Worm (Caenorhabditis elegans) whole organism, L1 larva: ENCODE measurements around the gene apl-1.

Experiments
- C16A3.4 ChIP-seq: fragments of 150-350 bp; optimal IDR thresholded peaks from 2 replicates; lab custom pipeline; 2014; ENCODE audit warnings: missing biosample characterization, missing genetic modification characterization
- F16B12.6 ChIP-seq: fragments of 150-350 bp; optimal IDR thresholded peaks from 2 replicates; lab custom pipeline; 2014; ENCODE audit warnings: missing biosample characterization, missing genetic modification characterization
- Y116A8C.19 ChIP-seq: sonication (generic microtip); optimal IDR thresholded peaks from 2 replicates; lab custom pipeline; 2016; ENCODE audit warnings: missing compliant biosample characterization, missing genetic modification characterization, borderline replicate concordance
- aha-1 ChIP-seq: fragments of 150-350 bp; optimal IDR thresholded peaks from 2 replicates; lab custom pipeline; 2014; ENCODE audit warnings: missing biosample characterization, missing genetic modification characterization
- ama-1 ChIP-seq: fragments of 150-350 bp; optimal IDR thresholded peaks from 2 replicates; lab custom pipeline; 2014
- blmp-1 ChIP-seq: fragments of 150-350 bp; optimal IDR thresholded peaks from 2 replicates; lab custom pipeline; 2014; ENCODE audit warnings: missing biosample characterization, missing genetic modification characterization
- ceh-63 ChIP-seq: fragments of 200-800 bp; sonication (Bioruptor generic); optimal IDR thresholded peaks from 2 replicates; lab custom pipeline; 2018; ENCODE audit warnings: mild to moderate bottlenecking, missing genetic modification characterization, missing compliant biosample characterization
- ceh-8 ChIP-seq: fragments of 200-800 bp; sonication (Bioruptor generic); optimal IDR thresholded peaks from 2 replicates; lab custom pipeline; 2018; ENCODE audit warnings: mild to moderate bottlenecking, missing genetic modification characterization, moderate library complexity, missing compliant biosample characterization
- ceh-88 ChIP-seq: fragments of 200-800 bp; sonication (Bioruptor generic); IDR thresholded peaks from 2 replicates; pipeline ENCODE4 v1.3.6; 2022; ENCODE audit warnings: missing genetic modification characterization, missing compliant biosample characterization
- ceh-90 ChIP-seq: sonication (generic microtip); optimal IDR thresholded peaks from 2 replicates; lab custom pipeline; 2016; ENCODE audit warnings: missing genetic modification characterization, missing compliant biosample characterization
- ces-1 ChIP-seq: fragments of 150-350 bp; optimal IDR thresholded peaks from 2 replicates; lab custom pipeline; 2014; ENCODE audit warnings: missing biosample characterization, missing genetic modification reagents, missing genetic modification characterization
- dpl-1 ChIP-seq, 3 experiments: fragments of 150-350 bp in 2 of 3; sonication (generic microtip) in 1 of 3; optimal IDR thresholded peaks; 2 replicates each; lab custom pipeline; 2014 to 2017; ENCODE audit warnings: missing biosample characterization in 3 of 3, missing genetic modification characterization in 3 of 3, missing genetic modification reagents in 3 of 3
- efl-1 ChIP-seq, 4 experiments: fragments of 150-350 bp; optimal IDR thresholded peaks in 3 of 4; peaks in 1 of 4; 1 replicate in 1 of 4; 2 replicates in 3 of 4; lab custom pipeline; 2014; ENCODE audit warnings: missing biosample characterization in 2 of 4, missing genetic modification characterization in 2 of 4, missing genetic modification reagents in 2 of 4
- egl-13 ChIP-seq: sonication (generic microtip); optimal IDR thresholded peaks from 2 replicates; lab custom pipeline; 2016; ENCODE audit warnings: missing genotype, missing genetic modification reagents, missing genetic modification characterization, missing compliant biosample characterization
- egl-27 ChIP-seq, 2 experiments: fragments of 150-350 bp in 1 of 2; sonication (generic microtip); optimal IDR thresholded peaks; 3 replicates each; lab custom pipeline; 2017 to 2018; ENCODE audit warnings: missing biosample characterization in 2 of 2, missing genetic modification characterization in 2 of 2, missing genetic modification reagents in 2 of 2
- ets-5 ChIP-seq: fragments of 200-800 bp; sonication (Bioruptor generic); IDR thresholded peaks from 2 replicates; pipeline ENCODE4 v1.3.6; 2022; ENCODE audit warnings: missing genetic modification characterization, missing compliant biosample characterization
- fkh-4 ChIP-seq: sonication (generic microtip); optimal IDR thresholded peaks from 2 replicates; lab custom pipeline; 2016; ENCODE audit warnings: missing compliant biosample characterization, missing genetic modification characterization, borderline replicate concordance
- fkh-8 ChIP-seq: sonication (generic microtip); optimal IDR thresholded peaks from 2 replicates; lab custom pipeline; 2016; ENCODE audit warnings: mild to moderate bottlenecking, missing genetic modification characterization, missing compliant biosample characterization
- fos-1 ChIP-seq: fragments of 150-350 bp; optimal IDR thresholded peaks from 2 replicates; lab custom pipeline; 2014; ENCODE audit warnings: missing biosample characterization, missing genetic modification characterization
- grh-1 ChIP-seq: fragments of 200-800 bp; sonication (Bioruptor generic); IDR thresholded peaks from 2 replicates; pipeline ENCODE4 v1.3.6; 2022; ENCODE audit warnings: missing genetic modification reagents, missing genetic modification characterization, missing compliant biosample characterization
- hlh-4 ChIP-seq: sonication (generic microtip); optimal IDR thresholded peaks from 2 replicates; lab custom pipeline; 2016; ENCODE audit warnings: mild to moderate bottlenecking, missing genetic modification characterization, missing compliant biosample characterization
- hpl-2 ChIP-seq: fragments of 150-350 bp; optimal IDR thresholded peaks from 2 replicates; lab custom pipeline; 2014; ENCODE audit warnings: missing biosample characterization, missing genetic modification reagents, missing genetic modification characterization
- irx-1 ChIP-seq: sonication (generic microtip); optimal IDR thresholded peaks from 2 replicates; lab custom pipeline; 2016; ENCODE audit warnings: missing genetic modification characterization, missing compliant biosample characterization
- jun-1 ChIP-seq: fragments of 150-350 bp; optimal IDR thresholded peaks from 2 replicates; lab custom pipeline; 2014; ENCODE audit warnings: missing biosample characterization, missing genetic modification reagents, missing genetic modification characterization
- lin-14 ChIP-seq: fragments of 200-800 bp; sonication (Bioruptor generic); optimal IDR thresholded peaks from 2 replicates; lab custom pipeline; 2018; ENCODE audit warnings: mild to moderate bottlenecking, missing genetic modification characterization, moderate library complexity, missing compliant biosample characterization
- lin-15B ChIP-seq: fragments of 150-350 bp; sonication (generic microtip); optimal IDR thresholded peaks from 3 replicates; lab custom pipeline; 2014; ENCODE audit warnings: missing biosample characterization, missing genetic modification characterization
- lin-35 ChIP-seq, 2 experiments: fragments of 150-350 bp; optimal IDR thresholded peaks; 2 replicates each; lab custom pipeline; 2014; ENCODE audit warnings: missing biosample characterization in 2 of 2, missing genetic modification characterization in 2 of 2, missing genetic modification reagents in 2 of 2
- mab-9 ChIP-seq: fragments of 200-800 bp; sonication (Bioruptor generic); IDR thresholded peaks from 2 replicates; pipeline ENCODE4 v1.3.6; 2022; ENCODE audit warnings: missing genetic modification reagents, missing genetic modification characterization, missing compliant biosample characterization
- mef-2 ChIP-seq: fragments of 150-350 bp; optimal IDR thresholded peaks from 2 replicates; lab custom pipeline; 2014; ENCODE audit warnings: missing biosample characterization, missing genetic modification characterization
- nhr-12 ChIP-seq: sonication (generic microtip); optimal IDR thresholded peaks from 2 replicates; lab custom pipeline; 2017; ENCODE audit warnings: missing biosample characterization, missing genetic modification characterization
- nhr-19 ChIP-seq: fragments of 200-800 bp; sonication (Bioruptor generic); conservative IDR thresholded peaks from 2 replicates; pipeline ENCODE4 v1.3.6; 2022; ENCODE audit warnings: missing genetic modification characterization, missing compliant biosample characterization
- nhr-20 ChIP-seq: sonication (generic microtip); optimal IDR thresholded peaks from 2 replicates; lab custom pipeline; 2016; ENCODE audit warnings: mild to moderate bottlenecking, missing genetic modification characterization, missing compliant biosample characterization
- nhr-47 ChIP-seq: sonication (generic microtip); optimal IDR thresholded peaks from 2 replicates; lab custom pipeline; 2016; ENCODE audit warnings: mild to moderate bottlenecking, missing genetic modification characterization, moderate library complexity, missing compliant biosample characterization
- nhr-77 ChIP-seq: fragments of 150-350 bp; optimal IDR thresholded peaks from 2 replicates; lab custom pipeline; 2014; ENCODE audit warnings: missing biosample characterization, missing genetic modification characterization
- nhr-84 ChIP-seq: sonication (generic microtip); optimal IDR thresholded peaks from 2 replicates; lab custom pipeline; 2017; ENCODE audit warnings: missing biosample characterization, missing genetic modification characterization
- nhr-85 ChIP-seq: sonication (generic microtip); peaks from one replicate; lab custom pipeline; 2016; ENCODE audit warnings: missing genetic modification characterization, inconsistent platforms, missing compliant biosample characterization
- nhr-90 ChIP-seq: sonication (generic microtip); optimal IDR thresholded peaks from 2 replicates; lab custom pipeline; 2016; ENCODE audit warnings: mild to moderate bottlenecking, missing genetic modification characterization, missing compliant biosample characterization; ENCODE audit not compliant: poor library complexity
- pag-3 ChIP-seq: sonication (generic microtip); optimal IDR thresholded peaks from 2 replicates; lab custom pipeline; 2017; ENCODE audit warnings: missing genetic modification characterization, mild to moderate bottlenecking, missing compliant biosample characterization, antibody characterized with exemption, borderline replicate concordance; ENCODE audit not compliant: insufficient read depth
- snpc-4 ChIP-seq: fragments of 150-350 bp; optimal IDR thresholded peaks from 2 replicates; lab custom pipeline; 2014; ENCODE audit warnings: missing biosample characterization, missing genetic modification characterization
- snu-23 ChIP-seq: sonication (generic microtip); optimal IDR thresholded peaks from 2 replicates; lab custom pipeline; 2016; ENCODE audit warnings: missing genetic modification characterization, missing compliant biosample characterization
- sox-4 ChIP-seq: sonication (generic microtip); optimal IDR thresholded peaks from 2 replicates; lab custom pipeline; 2016; ENCODE audit warnings: missing genetic modification characterization, missing compliant biosample characterization
- sup-37 ChIP-seq: fragments of 200-800 bp; sonication (Bioruptor generic); optimal IDR thresholded peaks from 2 replicates; lab custom pipeline; 2018; ENCODE audit warnings: mild to moderate bottlenecking, missing genetic modification characterization, missing compliant biosample characterization
- swsn-7 ChIP-seq: sonication (generic microtip); optimal IDR thresholded peaks from 2 replicates; lab custom pipeline; 2016; ENCODE audit warnings: missing genetic modification characterization, missing compliant biosample characterization
- tbx-2 ChIP-seq: sonication (generic microtip); optimal IDR thresholded peaks from 2 replicates; lab custom pipeline; 2016; ENCODE audit warnings: missing genetic modification characterization, missing compliant biosample characterization
- unc-130 ChIP-seq: fragments of 150-350 bp; optimal IDR thresholded peaks from 2 replicates; lab custom pipeline; 2017; ENCODE audit warnings: missing biosample characterization, missing genetic modification characterization, inconsistent platforms
- unc-86 ChIP-seq: sonication (generic microtip); optimal IDR thresholded peaks from 2 replicates; lab custom pipeline; 2016; ENCODE audit warnings: missing genetic modification characterization, missing compliant biosample characterization
- unc-98 ChIP-seq: fragments of 200-800 bp; sonication (Bioruptor generic); IDR thresholded peaks from 2 replicates; pipeline ENCODE4 v1.3.6; 2022; ENCODE audit warnings: missing genetic modification characterization, missing compliant biosample characterization
- xbp-1 ChIP-seq: sonication (generic microtip); optimal IDR thresholded peaks from 2 replicates; lab custom pipeline; 2016; ENCODE audit warnings: missing genetic modification characterization, missing compliant biosample characterization
- zag-1 ChIP-seq: fragments of 150-350 bp; optimal IDR thresholded peaks from 2 replicates; lab custom pipeline; 2014; ENCODE audit warnings: missing biosample characterization, missing genetic modification characterization
- zip-4 ChIP-seq: fragments of 200-800 bp; sonication (Bioruptor generic); optimal IDR thresholded peaks from 2 replicates; lab custom pipeline; 2018; ENCODE audit warnings: mild to moderate bottlenecking, missing genetic modification characterization, moderate library complexity, missing compliant biosample characterization
- ztf-11 ChIP-seq, 2 experiments: sonication (generic microtip); optimal IDR thresholded peaks; 2 replicates each; lab custom pipeline; 2016 to 2017; ENCODE audit warnings: missing genetic modification characterization in 2 of 2, missing biosample characterization in 1 of 2, missing compliant biosample characterization in 1 of 2
- ztf-4 ChIP-seq: fragments of 150-350 bp; optimal IDR thresholded peaks from 2 replicates; lab custom pipeline; 2014; ENCODE audit warnings: missing biosample characterization, missing genetic modification characterization

apl-1 gene

ce11 chrX:5085465-5085864 is 31.2 kb downstream of the apl-1 start (continued):
- TF ChIP-seq fkh-4 (no peak), grh-1 (GFP tag; lab: Robert Waterston, UW) (peak; percentile 11; the same call in 1 of the 2 replicates), unc-130 (tag; lab: Kevin White, UChicago) (peak; percentile 48), irx-1 (peak; percentile 70), nhr-12 (no peak), nhr-85 (tag; lab: Kevin White, UChicago) (peak; percentile 80), hpl-2 (GFP tag; lab: Kevin White, UChicago) (no peak), pag-3 (tag; lab: Kevin White, UChicago) (peak; percentile 56), efl-1 (optimal IDR thresholded peaks at IDR 0.05; lab: Kevin White, UChicago) (peak; percentile 25 to 42), efl-1 (GFP tag; optimal IDR thresholded peaks at IDR 0.05 in 1 of 2; lab: Kevin White, UChicago) (no peak), ceh-63 (GFP tag; lab: Kevin White, UChicago) (no peak), fkh-8 (peak; percentile 89), nhr-90 (tag; lab: Kevin White, UChicago) (peak; percentile 70), ceh-90 (tag; lab: Kevin White, UChicago) (no peak), hlh-4 (tag; lab: Kevin White, UChicago) (no peak), ztf-11 (tag; optimal IDR thresholded peaks at IDR 0.05; lab: Kevin White, UChicago) (peak in 1 of 2 experiments; percentile 64), snpc-4 (peak; percentile 22), zag-1 (tag; lab: Kevin White, UChicago) (peak; percentile 6), aha-1 (tag; lab: Kevin White, UChicago) (no peak), mab-9 (GFP tag; lab: Robert Waterston, UW) (no peak), nhr-47 (tag; lab: Kevin White, UChicago) (peak; percentile 89), lin-15B (tag; lab: Kevin White, UChicago) (no peak), fos-1 (peak; percentile 61), egl-27 (tag; optimal IDR thresholded peaks at IDR 0.05; lab: Kevin White, UChicago) (peak in 1 of 2 experiments; percentile 49), unc-98 (0 out of 2 replicates have a peak, but pooled peaks have one; percentile 6), dpl-1 (GFP tag; optimal IDR thresholded peaks at IDR 0.05; lab: Kevin White, UChicago) (peak in 2 of 3 experiments; percentile 18 to 30), xbp-1 (tag; lab: Kevin White, UChicago) (peak; percentile 81), zip-4 (GFP tag; lab: Kevin White, UChicago) (no peak), jun-1 (tag; lab: Kevin White, UChicago) (peak; percentile 84), tbx-2 (peak; percentile 78), sup-37 (GFP tag; lab: Kevin White, UChicago) (peak; percentile 46), nhr-77 (tag; lab: Kevin White, UChicago) (peak; percentile 73), nhr-19 (GFP tag; lab: Robert Waterston, UW) (peak; percentile 77), lin-14 (GFP tag; lab: Kevin White, UChicago) (peak; percentile 87), snu-23 (GFP tag; lab: Kevin White, UChicago) (peak; percentile 89), Y116A8C.19 (tag; lab: Kevin White, UChicago) (no peak), unc-86 (tag; lab: Kevin White, UChicago) (peak; percentile 57), ets-5 (GFP tag; lab: Robert Waterston, UW) (peak; percentile 79; the same call in 1 of the 2 replicates), ztf-4 (tag; lab: Kevin White, UChicago) (no peak), ces-1 (GFP tag; lab: Kevin White, UChicago) (no peak), C16A3.4 (peak; percentile 85), mef-2 (tag; lab: Kevin White, UChicago) (peak; percentile 54), ceh-8 (GFP tag; lab: Kevin White, UChicago) (peak; percentile 77), lin-35 (GFP tag; optimal IDR thresholded peaks at IDR 0.05; lab: Kevin White, UChicago) (peak; percentile 50 to 75), swsn-7 (peak; percentile 82), ceh-88 (GFP tag; lab: Robert Waterston, UW) (no peak), egl-13 (tag; lab: Kevin White, UChicago) (peak; percentile 76), blmp-1 (tag; lab: Kevin White, UChicago) (peak; percentile 76), nhr-20 (tag; lab: Kevin White, UChicago) (peak; percentile 84), F16B12.6 (no peak), nhr-84 (no peak), sox-4 (tag; lab: Kevin White, UChicago) (peak; percentile 32), ama-1 (no peak)
